Worm (Caenorhabditis elegans) whole organism, L4 larva: Measurements from ENCODE around the gene R148.8.

Source experiments
- aly-2 ChIP-seq: sonication (generic microtip); optimal IDR thresholded peaks from 2 replicates; lab custom pipeline; 2018; ENCODE audit warnings: missing biosample characterization, missing genetic modification characterization
- ces-1 ChIP-seq: fragments of 150-350 bp; sonication (generic microtip); optimal IDR thresholded peaks from 4 replicates; lab custom pipeline; 2014; ENCODE audit warnings: missing biosample characterization, missing genetic modification reagents, missing genetic modification characterization
- lin-13 ChIP-seq: fragments of 150-350 bp; optimal IDR thresholded peaks from 2 replicates; lab custom pipeline; 2014; ENCODE audit warnings: missing biosample characterization, missing genetic modification reagents, missing genetic modification characterization
- nhr-11 ChIP-seq: fragments of 150-350 bp; optimal IDR thresholded peaks from 2 replicates; lab custom pipeline; 2014; ENCODE audit warnings: missing biosample characterization, missing genetic modification characterization
- nhr-28 ChIP-seq: fragments of 150-350 bp; optimal IDR thresholded peaks from 2 replicates; lab custom pipeline; 2014; ENCODE audit warnings: missing biosample characterization, missing genetic modification characterization
- unc-39 ChIP-seq: sonication (generic microtip); optimal IDR thresholded peaks from 2 replicates; lab custom pipeline; 2017; ENCODE audit warnings: missing biosample characterization, missing genetic modification characterization
- unc-62 ChIP-seq, 3 experiments: fragments of 150-350 bp in 1 of 3; sonication (generic microtip); optimal IDR thresholded peaks in 2 of 3; peaks in 1 of 3; 1 replicate in 1 of 3; 2 replicates in 2 of 3; lab custom pipeline; 2014 to 2017; ENCODE audit warnings: missing biosample characterization in 3 of 3, missing genetic modification characterization in 3 of 3, missing genetic modification reagents in 3 of 3, missing genotype in 1 of 3
- ztf-11 ChIP-seq: fragments of 150-350 bp; optimal IDR thresholded peaks from 2 replicates; lab custom pipeline; 2014; ENCODE audit warnings: missing biosample characterization, missing genetic modification characterization

- no peak for TF ChIP-seq lin-13 (GFP tag; lab: Kevin White, UChicago)
- no peak for TF ChIP-seq aly-2 (tag; lab: Kevin White, UChicago)
- TF ChIP-seq nhr-28 (tag; lab: Kevin White, UChicago): no peak
- TF ChIP-seq ces-1: no peak
- no peak for TF ChIP-seq unc-62 (GFP tag; optimal IDR thresholded peaks at IDR 0.05 in 1 of 2; lab: Kevin White, UChicago)
- TF ChIP-seq unc-62 (tag; optimal IDR thresholded peaks at IDR 0.05; lab: Kevin White, UChicago): no peak
- TF ChIP-seq nhr-11 (tag; lab: Kevin White, UChicago): no peak
- no peak for TF ChIP-seq unc-39 (tag; lab: Kevin White, UChicago)
- no peak for TF ChIP-seq ztf-11
Observed at ce11 chrIII:3171382-3171781, 19.9 kb upstream of the R148.8 start, which contains the start of gene R148.4.
